Fruit fly (Drosophila melanogaster): ENCODE data around the gene CG8578.

DNA sequence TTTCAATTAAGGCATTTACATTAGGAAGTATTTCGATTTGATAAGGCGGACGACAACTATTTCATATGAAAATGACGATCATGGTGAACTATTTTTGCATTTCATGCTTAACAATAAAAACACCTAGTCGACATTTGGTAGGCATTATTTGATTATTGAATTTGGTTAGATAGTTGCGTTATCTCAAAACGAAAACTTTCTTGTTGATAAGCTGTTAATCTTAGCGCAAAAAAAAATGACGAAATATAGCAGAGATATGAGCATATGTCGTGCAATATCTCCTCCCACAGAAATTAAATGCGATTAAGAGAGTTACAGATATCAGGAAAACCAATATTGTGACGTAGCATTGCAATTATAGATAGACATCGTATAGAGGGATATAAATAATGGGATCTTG lies 44.5 kb downstream of the CG8578 start:
- no peak for TF ChIP-seq Gug (GFP tag; IDR thresholded peaks at IDR 0.05)
- TF ChIP-seq net (GFP tag; optimal IDR thresholded peaks at IDR 0.05): no peak
- TF ChIP-seq Lpt (GFP tag; optimal IDR thresholded peaks at IDR 0.05): no peak
- TF ChIP-seq CG1621 (tag; optimal IDR thresholded peaks at IDR 0.05): no peak
- no peak for TF ChIP-seq CG16779 (tag; optimal IDR thresholded peaks at IDR 0.05)
- no peak for TF ChIP-seq ss (GFP tag; optimal IDR thresholded peaks at IDR 0.05)

Measured in whole organism, prepupa.